Worm (Caenorhabditis elegans): ENCODE data around the gene cox-11.

DNA sequence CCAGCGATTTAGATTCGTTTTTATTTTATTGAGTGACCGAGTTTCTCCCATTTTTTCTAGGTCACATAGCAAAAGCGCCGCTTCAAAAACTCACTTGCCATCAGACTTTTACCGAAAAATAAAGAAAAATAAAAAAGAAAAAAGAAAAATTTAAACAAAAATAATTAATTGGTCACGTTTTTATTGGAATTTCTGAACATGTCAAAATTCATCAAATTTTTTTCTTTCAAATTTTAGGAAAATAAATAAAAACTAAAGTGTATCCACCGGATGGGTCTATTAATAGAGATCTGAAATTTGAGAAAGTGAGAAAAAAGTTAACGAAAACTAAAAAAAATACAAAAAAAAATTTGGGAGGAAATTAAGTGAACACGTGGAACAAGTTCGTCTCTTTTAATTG, 34.6 kb upstream of the cox-11 start, which contains the start of gene C48D1.9:
- no peak for TF ChIP-seq hmg-1.1 (GFP tag; IDR thresholded peaks at IDR 0.05)
- TF ChIP-seq unc-130 (GFP tag; optimal IDR thresholded peaks at IDR 0.05): no peak
- TF ChIP-seq tag-97 (GFP tag; IDR thresholded peaks at IDR 0.05): no peak
- no peak for TF ChIP-seq lim-7 (GFP tag; IDR thresholded peaks at IDR 0.05)
